Fruit fly (Drosophila melanogaster): Measurements from ENCODE around the gene Nelf-A.
A peak's percentile ranks its signal among the peaks of the same experiment; 100 is the strongest.

Gene Nelf-A

DNA sequence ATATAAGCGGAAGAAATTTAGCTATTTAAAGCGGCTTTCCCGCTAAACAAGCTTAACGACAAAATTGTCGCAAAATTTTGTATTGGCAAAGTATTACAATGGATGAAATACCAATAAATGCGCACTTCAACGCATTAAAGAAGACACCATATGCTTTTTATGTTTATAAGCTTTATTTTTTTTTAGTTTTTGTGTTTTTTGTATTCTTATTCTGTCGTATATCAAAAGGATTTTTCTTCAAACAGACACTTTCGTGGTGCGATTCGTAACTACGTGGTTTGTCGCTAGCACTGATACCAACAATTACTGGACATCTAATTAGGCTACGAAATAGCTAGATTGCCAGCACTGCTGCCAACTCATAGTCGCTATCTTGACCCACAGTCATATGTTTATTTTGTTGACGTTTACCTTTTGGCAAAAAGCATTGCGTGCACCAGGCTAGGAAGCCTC lies 8.8 kb upstream of the Nelf-A start, which contains the start of gene Ddrgk1:
TSS of gene Ddrgk1 (plus strand) at position 387 of the 453 bp plus-strand sequence.
- TF ChIP-seq CG5953 (GFP tag; IDR thresholded peaks at IDR 0.05), result no peak
- TF ChIP-seq luna (GFP tag; optimal IDR thresholded peaks at IDR 0.05), result no peak
- peak; percentile 23 for TF ChIP-seq NfI (GFP tag; optimal IDR thresholded peaks at IDR 0.05)
- 0 out of 2 replicates have a peak, but pooled peaks have one; percentile 7 for TF ChIP-seq E2f1 (GFP tag; IDR thresholded peaks at IDR 0.05)
- TF ChIP-seq YL-1 (GFP tag; optimal IDR thresholded peaks at IDR 0.05), result peak; percentile 30
- peak; percentile 13 to 26 for TF ChIP-seq dpn (GFP tag; optimal IDR thresholded peaks at IDR 0.05)
- peak; percentile 17 for TF ChIP-seq HLH54F (GFP tag; optimal IDR thresholded peaks at IDR 0.05)
- no peak for TF ChIP-seq zfh1 (GFP tag; IDR thresholded peaks at IDR 0.05)
- peak; percentile 13 for TF ChIP-seq BEAF-32 (GFP tag; optimal IDR thresholded peaks at IDR 0.05)
- TF ChIP-seq CG7786 (GFP tag; optimal IDR thresholded peaks at IDR 0.05), result no peak
- peak; percentile 6 for TF ChIP-seq gro (GFP tag; optimal IDR thresholded peaks at IDR 0.05)
- no peak for TF ChIP-seq fd3F (GFP tag; optimal IDR thresholded peaks at IDR 0.05)
- no peak for TF ChIP-seq odd (GFP tag; optimal IDR thresholded peaks at IDR 0.05)
- peak; percentile 34 for TF ChIP-seq pum (GFP tag; optimal IDR thresholded peaks at IDR 0.05)
- peak; percentile 59 for TF ChIP-seq Ets97D (GFP tag; optimal IDR thresholded peaks at IDR 0.05)
- peak; percentile 67 for TF ChIP-seq CG8290 (GFP tag; optimal IDR thresholded peaks at IDR 0.05)
- TF ChIP-seq CG8290 (tag; optimal IDR thresholded peaks at IDR 0.05), result no peak
- no peak for TF ChIP-seq exex (tag; optimal IDR thresholded peaks at IDR 0.05)
- peak; percentile 4 for TF ChIP-seq maf-S (GFP tag; optimal IDR thresholded peaks at IDR 0.05)
- TF ChIP-seq CG3838 (GFP tag; optimal IDR thresholded peaks at IDR 0.05), result no peak
- no peak for TF ChIP-seq Oli (tag; optimal IDR thresholded peaks at IDR 0.05)
- TF ChIP-seq twi (tag; optimal IDR thresholded peaks at IDR 0.05), result peak; percentile 73
- peak; percentile 40 for TF ChIP-seq CG2712 (tag; optimal IDR thresholded peaks at IDR 0.05)
- TF ChIP-seq tx (GFP tag; optimal IDR thresholded peaks at IDR 0.05), result peak; percentile 37
- TF ChIP-seq CG11456 (GFP tag; IDR thresholded peaks at IDR 0.05), result 0 out of 3 replicates have a peak, but pooled peaks have one; percentile 6
- TF ChIP-seq Side (GFP tag; optimal IDR thresholded peaks at IDR 0.05), result peak; percentile 7
- TF ChIP-seq ems (GFP tag; optimal IDR thresholded peaks at IDR 0.05), result peak; percentile 34
- TF ChIP-seq wor (GFP tag; IDR thresholded peaks at IDR 0.05), result no peak
- no peak for TF ChIP-seq Gsc (GFP tag; IDR thresholded peaks at IDR 0.05)
- no peak for TF ChIP-seq grn (GFP tag; optimal IDR thresholded peaks at IDR 0.05)
- no peak for TF ChIP-seq CG17802 (tag; optimal IDR thresholded peaks at IDR 0.05)
- no peak for TF ChIP-seq B-H2 (GFP tag; optimal IDR thresholded peaks at IDR 0.05)
- peak; percentile 41 for TF ChIP-seq ind (GFP tag; optimal IDR thresholded peaks at IDR 0.05)
- TF ChIP-seq p53 (GFP tag; optimal IDR thresholded peaks at IDR 0.05), result no peak
- TF ChIP-seq CG13424 (tag; optimal IDR thresholded peaks at IDR 0.05), result peak; percentile 11
- no peak for TF ChIP-seq CG14965 (GFP tag; optimal IDR thresholded peaks at IDR 0.05; ENCODE audit: borderline replicate concordance)
- TF ChIP-seq az2 (GFP tag; optimal IDR thresholded peaks at IDR 0.05), result peak; percentile 19
- peak; percentile 52 for TF ChIP-seq CG15514 (GFP tag; optimal IDR thresholded peaks at IDR 0.05)
- TF ChIP-seq Rx (GFP tag; IDR thresholded peaks at IDR 0.05), result no peak
- no peak for TF ChIP-seq CrebB (tag; optimal IDR thresholded peaks at IDR 0.05)
- TF ChIP-seq CG4424 (GFP tag; optimal IDR thresholded peaks at IDR 0.05), result peak; percentile 30
- TF ChIP-seq CG10959 (GFP tag; IDR thresholded peaks at IDR 0.05), result no peak
- peak; percentile 52 for TF ChIP-seq pzg (GFP tag; optimal IDR thresholded peaks at IDR 0.05)
- TF ChIP-seq CG32772 (GFP tag; IDR thresholded peaks at IDR 0.05), result no peak
- TF ChIP-seq gfzf (GFP tag; optimal IDR thresholded peaks at IDR 0.05), result no peak
- TF ChIP-seq CG7271 (tag; optimal IDR thresholded peaks at IDR 0.05), result no peak
- TF ChIP-seq CG12659 (GFP tag; optimal IDR thresholded peaks at IDR 0.05), result peak; percentile 26
- no peak for TF ChIP-seq E2f2 (GFP tag; IDR thresholded peaks at IDR 0.05)
- TF ChIP-seq CG10147 (GFP tag; optimal IDR thresholded peaks at IDR 0.05), result peak; percentile 4
- TF ChIP-seq Neu2 (GFP tag; optimal IDR thresholded peaks at IDR 0.05; ENCODE audit: borderline replicate concordance), result no peak
- TF ChIP-seq Eip74EF (GFP tag; optimal IDR thresholded peaks at IDR 0.05), result no peak
